Worm (Caenorhabditis elegans): ENCODE measurements around the gene twk-3.

DNA sequence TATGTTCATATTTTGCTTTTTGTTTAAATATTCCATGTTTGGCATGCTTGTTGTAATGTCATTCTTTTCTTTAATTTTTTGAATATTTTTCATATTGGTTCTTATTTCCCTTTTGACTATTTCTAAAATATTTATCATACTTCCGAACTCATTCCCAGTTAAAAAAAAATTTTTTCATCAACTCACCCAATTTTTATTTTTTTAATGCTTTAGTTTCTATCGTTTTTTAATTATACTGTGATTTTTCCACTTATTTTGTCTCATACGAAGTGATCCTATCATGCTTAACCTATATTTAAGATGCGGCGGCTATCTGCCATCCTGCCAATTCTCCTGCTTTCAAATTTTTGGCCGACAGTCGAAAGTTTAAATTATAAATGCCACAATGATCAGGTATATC is 14.1 kb downstream of the twk-3 start, which contains the start of gene qua-1:
- TF ChIP-seq C38D4.7 (GFP tag; optimal IDR thresholded peaks at IDR 0.05) (no peak), syd-9 (tag; optimal IDR thresholded peaks at IDR 0.05) (no peak), ama-1 (optimal IDR thresholded peaks at IDR 0.05) (no peak)
